Fruit fly (Drosophila melanogaster) whole organism, embryonic: ENCODE results near the gene ssp.

Source experiments
- Adf1 ChIP-seq: fragments of 200-800 bp; sonication (Bioruptor generic); IDR thresholded peaks from 2 replicates; pipeline ENCODE4 v1.3.6; 2022; ENCODE audit warnings: missing biosample characterization, missing genetic modification characterization
- CG1024 ChIP-seq: fragments of 200-800 bp; sonication (Bioruptor generic); IDR thresholded peaks from 2 replicates; pipeline ENCODE4 v1.3.6; 2022; ENCODE audit warnings: missing biosample characterization, missing genetic modification characterization
- CG10267 ChIP-seq: fragments of 200-800 bp; sonication (Bioruptor generic); optimal IDR thresholded peaks from 2 replicates; lab custom pipeline; 2018; ENCODE audit warnings: missing biosample characterization, mild to moderate bottlenecking, missing genetic modification characterization, moderate library complexity
- CG10979 ChIP-seq: fragments of 200-800 bp; sonication (Bioruptor generic); optimal IDR thresholded peaks from 2 replicates; lab custom pipeline; 2018; ENCODE audit warnings: missing biosample characterization, mild to moderate bottlenecking, missing genetic modification characterization, moderate library complexity
- CG11085 ChIP-seq: fragments of 200-800 bp; sonication (Bioruptor generic); IDR thresholded peaks from 2 replicates; pipeline ENCODE4 v1.3.6; 2022; ENCODE audit warnings: missing biosample characterization, missing genetic modification characterization
- CG14014 ChIP-seq: fragments of 200-800 bp; sonication (Bioruptor generic); IDR thresholded peaks from 2 replicates; pipeline ENCODE4 v1.3.6; 2022; ENCODE audit warnings: missing biosample characterization, missing genetic modification characterization
- CG14441 ChIP-seq: fragments of 200-800 bp; sonication (Bioruptor generic); IDR thresholded peaks from 2 replicates; pipeline ENCODE4 v1.3.6; 2022; ENCODE audit warnings: missing biosample characterization, missing genetic modification characterization
- CG15073 ChIP-seq: fragments of 200-800 bp; sonication (Bioruptor generic); optimal IDR thresholded peaks from 2 replicates; lab custom pipeline; 2016; ENCODE audit warnings: missing biosample characterization, missing genetic modification characterization
- CG15479 ChIP-seq: fragments of 200-800 bp; sonication (Bioruptor generic); optimal IDR thresholded peaks from 3 replicates; lab custom pipeline; 2019; ENCODE audit warnings: missing biosample characterization, mild to moderate bottlenecking, missing genetic modification characterization, moderate library complexity
- CG16779 ChIP-seq: fragments of 200-800 bp; sonication (Bioruptor generic); IDR thresholded peaks from 2 replicates; pipeline ENCODE4 v1.3.6; 2022; ENCODE audit warnings: missing biosample characterization, missing genetic modification characterization
- CG17802 ChIP-seq: fragments of 200-800 bp; sonication (Bioruptor generic); optimal IDR thresholded peaks from 2 replicates; lab custom pipeline; 2018; ENCODE audit warnings: missing biosample characterization, mild to moderate bottlenecking, missing genetic modification characterization, moderate library complexity
- CG2712 ChIP-seq: fragments of 200-800 bp; optimal IDR thresholded peaks from 3 replicates; lab custom pipeline; 2019; ENCODE audit warnings: missing biosample characterization, mild to moderate bottlenecking, missing genetic modification characterization, moderate library complexity
- CG31441 ChIP-seq: fragments of 200-800 bp; sonication (Bioruptor generic); IDR thresholded peaks from 2 replicates; pipeline ENCODE4 v1.3.6; 2022; ENCODE audit warnings: missing biosample characterization, missing genetic modification characterization
- CG3281 ChIP-seq: fragments of 200-800 bp; sonication (Bioruptor generic); optimal IDR thresholded peaks from 3 replicates; lab custom pipeline; 2017; ENCODE audit warnings: missing biosample characterization, mild to moderate bottlenecking, missing genetic modification characterization
- CG4730 ChIP-seq: fragments of 200-800 bp; sonication (Bioruptor generic); IDR thresholded peaks from 2 replicates; pipeline ENCODE4 v1.3.6; 2022; ENCODE audit warnings: missing biosample characterization, missing genetic modification characterization
- CG5245 ChIP-seq: fragments of 200-800 bp; sonication (Bioruptor generic); optimal IDR thresholded peaks from 3 replicates; lab custom pipeline; 2016; ENCODE audit warnings: missing biosample characterization, missing genetic modification characterization
- CG8765 ChIP-seq: fragments of 200-800 bp; sonication (Bioruptor generic); IDR thresholded peaks from 2 replicates; pipeline ENCODE4 v1.3.6; 2022; ENCODE audit warnings: missing biosample characterization, missing genetic modification characterization
- CG9817 ChIP-seq: fragments of 200-800 bp; sonication (Bioruptor generic); optimal IDR thresholded peaks from 2 replicates; lab custom pipeline; 2018; ENCODE audit warnings: missing biosample characterization, mild to moderate bottlenecking, missing genetic modification characterization, moderate library complexity
- CTCF ChIP-seq: fragments of 200-800 bp; sonication (Bioruptor generic); optimal IDR thresholded peaks from 2 replicates; lab custom pipeline; 2017; ENCODE audit warnings: missing biosample characterization, mild to moderate bottlenecking, missing genetic modification characterization, moderate library complexity
- Dek ChIP-seq: fragments of 200-800 bp; sonication (Bioruptor generic); optimal IDR thresholded peaks from 3 replicates; lab custom pipeline; 2019; ENCODE audit warnings: missing biosample characterization, mild to moderate bottlenecking, missing genetic modification characterization, moderate library complexity
- Dip3 ChIP-seq: fragments of 200-800 bp; sonication (Bioruptor generic); optimal IDR thresholded peaks from 3 replicates; lab custom pipeline; 2016; ENCODE audit warnings: missing biosample characterization, missing genetic modification characterization
- Gsc ChIP-seq: fragments of 200-800 bp; sonication (Bioruptor generic); IDR thresholded peaks from 2 replicates; pipeline ENCODE4 v1.3.6; 2022; ENCODE audit warnings: missing biosample characterization, missing genetic modification characterization
- Gug ChIP-seq: fragments of 200-800 bp; sonication (Bioruptor generic); IDR thresholded peaks from 4 replicates; pipeline ENCODE4 v1.3.6; 2022; ENCODE audit warnings: missing biosample characterization, missing genetic modification characterization
- H15 ChIP-seq: fragments of 200-800 bp; sonication (Bioruptor generic); IDR thresholded peaks from 3 replicates; pipeline ENCODE4 v1.3.6; 2022; ENCODE audit warnings: missing biosample characterization, missing genetic modification characterization
- Hmx ChIP-seq: fragments of 200-800 bp; sonication (Bioruptor generic); optimal IDR thresholded peaks from 2 replicates; lab custom pipeline; 2016; ENCODE audit warnings: missing biosample characterization, missing genetic modification characterization
- Hr78 ChIP-seq, 2 experiments: fragments of 200-800 bp in 1 of 2; fragments of >200 bp in 1 of 2; sonication (Bioruptor generic) in 1 of 2; optimal IDR thresholded peaks; 2 replicates each; lab custom pipeline; 2017 to 2019; ENCODE audit warnings: missing biosample characterization in 2 of 2, missing genetic modification characterization in 2 of 2, mild to moderate bottlenecking in 1 of 2, moderate library complexity in 1 of 2
- Lhr ChIP-seq: fragments of 200-800 bp; sonication (Bioruptor generic); optimal IDR thresholded peaks from 3 replicates; lab custom pipeline; 2017; ENCODE audit warnings: mild to moderate bottlenecking, missing biosample characterization, missing genetic modification reagents, missing genetic modification characterization
- Mes4 ChIP-seq: fragments of 200-800 bp; sonication (Bioruptor generic); optimal IDR thresholded peaks from 2 replicates; lab custom pipeline; 2016; ENCODE audit warnings: missing biosample characterization, missing genetic modification characterization
- Mrtf ChIP-seq: fragments of 200-800 bp; sonication (Bioruptor generic); IDR thresholded peaks from 3 replicates; pipeline ENCODE4 v1.3.6; 2022; ENCODE audit warnings: missing biosample characterization, missing genetic modification characterization
- Sox100B ChIP-seq: fragments of 200-800 bp; sonication (Bioruptor generic); optimal IDR thresholded peaks from 3 replicates; lab custom pipeline; 2018; ENCODE audit warnings: missing biosample characterization, mild to moderate bottlenecking, missing genetic modification characterization
- Sox102F ChIP-seq: fragments of 200-800 bp; sonication (Bioruptor generic); optimal IDR thresholded peaks from 2 replicates; lab custom pipeline; 2018; ENCODE audit warnings: missing biosample characterization, mild to moderate bottlenecking, missing genetic modification characterization, moderate library complexity
- Sry-β ChIP-seq: fragments of 200-800 bp; sonication (Bioruptor generic); optimal IDR thresholded peaks from 2 replicates; lab custom pipeline; 2018; ENCODE audit warnings: missing biosample characterization, mild to moderate bottlenecking, missing genetic modification characterization, moderate library complexity
- Tbp ChIP-seq: fragments of >200 bp; optimal IDR thresholded peaks from 2 replicates; lab custom pipeline; 2018; ENCODE audit warnings: missing biosample characterization, missing genetic modification characterization
- ab ChIP-seq: fragments of 200-800 bp; sonication (Bioruptor generic); optimal IDR thresholded peaks from 2 replicates; lab custom pipeline; 2016; ENCODE audit warnings: missing biosample characterization, missing genetic modification characterization
- ash1 ChIP-seq: fragments of 200-800 bp; sonication (Bioruptor generic); optimal IDR thresholded peaks from 2 replicates; lab custom pipeline; 2018; ENCODE audit warnings: missing biosample characterization, mild to moderate bottlenecking, missing genetic modification characterization
- bigmax ChIP-seq: fragments of 200-800 bp; sonication (Bioruptor generic); optimal IDR thresholded peaks from 2 replicates; lab custom pipeline; 2018; ENCODE audit warnings: missing biosample characterization, mild to moderate bottlenecking, missing genetic modification characterization
- chn ChIP-seq: fragments of 200-800 bp; sonication (Bioruptor generic); optimal IDR thresholded peaks from 2 replicates; lab custom pipeline; 2016; ENCODE audit warnings: missing biosample characterization, missing genetic modification characterization
- dan ChIP-seq: fragments of 200-800 bp; sonication (Bioruptor generic); IDR thresholded peaks from 2 replicates; pipeline ENCODE4 v1.3.6; 2022; ENCODE audit warnings: missing biosample characterization, missing genetic modification characterization
- dmrt99B ChIP-seq: fragments of 200-800 bp; sonication (Bioruptor generic); optimal IDR thresholded peaks from 2 replicates; lab custom pipeline; 2018; ENCODE audit warnings: missing biosample characterization, mild to moderate bottlenecking, missing genetic modification characterization, moderate library complexity
- insv ChIP-seq, 2 experiments: fragments of 200-800 bp; sonication (Bioruptor generic); optimal IDR thresholded peaks; 3 replicates each; lab custom pipeline; 2016 to 2018; ENCODE audit warnings: missing biosample characterization in 2 of 2, missing genetic modification characterization in 2 of 2
- jigr1 ChIP-seq: fragments of 200-800 bp; sonication (Bioruptor generic); IDR thresholded peaks from 3 replicates; pipeline ENCODE4 v1.3.6; 2022; ENCODE audit warnings: missing biosample characterization, missing genetic modification characterization
- kah ChIP-seq: fragments of 200-800 bp; sonication (Bioruptor generic); optimal IDR thresholded peaks from 2 replicates; lab custom pipeline; 2018; ENCODE audit warnings: missing biosample characterization, mild to moderate bottlenecking, missing genetic modification characterization
- kni ChIP-seq: fragments of 200-800 bp; sonication (Bioruptor generic); optimal IDR thresholded peaks from 3 replicates; lab custom pipeline; 2017; ENCODE audit warnings: mild to moderate bottlenecking, missing biosample characterization, missing genetic modification reagents, missing genetic modification characterization
- knrl ChIP-seq: fragments of 200-800 bp; sonication (Bioruptor generic); IDR thresholded peaks from 3 replicates; pipeline ENCODE4 v1.3.6; 2022; ENCODE audit warnings: missing biosample characterization, missing genetic modification characterization; ENCODE audit not compliant: partially characterized antibody
- lmd ChIP-seq: fragments of 200-800 bp; sonication (Bioruptor generic); IDR thresholded peaks from 2 replicates; pipeline ENCODE4 v1.3.6; 2022; ENCODE audit warnings: missing biosample characterization, missing genetic modification characterization
- pfk ChIP-seq: fragments of 200-800 bp; sonication (Bioruptor generic); optimal IDR thresholded peaks from 2 replicates; lab custom pipeline; 2018; ENCODE audit warnings: missing biosample characterization, mild to moderate bottlenecking, missing genetic modification characterization, moderate library complexity
- seq ChIP-seq: fragments of 200-800 bp; sonication (Bioruptor generic); IDR thresholded peaks from 2 replicates; pipeline ENCODE4 v1.3.6; 2022; ENCODE audit warnings: missing biosample characterization, missing genetic modification characterization
- tna ChIP-seq: fragments of 200-800 bp; sonication (Bioruptor generic); IDR thresholded peaks from 2 replicates; pipeline ENCODE4 v1.3.6; 2022; ENCODE audit warnings: missing biosample characterization, missing genetic modification characterization; ENCODE audit not compliant: partially characterized antibody
- vnd ChIP-seq: fragments of 200-800 bp; sonication (Bioruptor generic); IDR thresholded peaks from 3 replicates; pipeline ENCODE4 v1.3.6; 2022; ENCODE audit warnings: missing biosample characterization, missing genetic modification characterization; ENCODE audit not compliant: partially characterized antibody
- wdn ChIP-seq: fragments of 200-800 bp; sonication (Bioruptor generic); IDR thresholded peaks from 2 replicates; pipeline ENCODE4 v1.3.6; 2022; ENCODE audit warnings: missing biosample characterization, missing genetic modification characterization
- zf30C ChIP-seq: fragments of 200-800 bp; sonication (Bioruptor generic); optimal IDR thresholded peaks from 3 replicates; lab custom pipeline; 2018; ENCODE audit warnings: missing biosample characterization, mild to moderate bottlenecking, missing genetic modification characterization

Gene ssp

DNA sequence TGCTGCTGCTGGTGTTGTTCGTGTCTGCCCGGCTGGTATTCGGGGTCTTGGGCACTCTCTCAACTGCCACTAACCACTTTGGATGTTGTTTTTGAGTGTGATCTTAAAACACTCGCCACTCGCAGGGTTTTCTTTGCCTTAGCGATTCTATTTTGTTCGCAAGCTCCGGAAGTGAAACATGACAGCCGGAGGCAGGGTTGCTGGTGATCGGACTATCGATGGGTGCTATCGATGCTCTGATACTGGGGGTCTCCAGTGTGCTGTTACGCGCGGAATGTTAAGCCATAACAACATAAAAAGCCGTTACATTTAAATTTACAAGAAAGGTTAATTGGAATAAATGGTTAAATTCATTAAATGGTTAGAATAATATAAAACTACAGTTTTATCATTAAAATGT is 6.9 kb downstream of the ssp start, which contains the start of gene yps (continued):
- peak; percentile 84 for TF ChIP-seq Dip3
- peak; percentile 88 for TF ChIP-seq CG14014 (GFP tag; lab: Robert Waterston, UW)
- peak; percentile 90 for TF ChIP-seq CG9817 (tag; lab: Kevin White, UChicago)
- peak; percentile 83 for TF ChIP-seq chn (GFP tag; lab: Kevin White, UChicago)
- peak; percentile 88 for TF ChIP-seq wdn (GFP tag; lab: Robert Waterston, UW)
- peak; percentile 89 for TF ChIP-seq Lhr
- TF ChIP-seq CG15479 (GFP tag; lab: Kevin White, UChicago) = peak; percentile 1
- TF ChIP-seq Sox102F = peak; percentile 72
- peak; percentile 89 for TF ChIP-seq H15 (GFP tag; lab: Robert Waterston, UW)
- no peak; the same call in 1 of the 3 replicates for TF ChIP-seq Mrtf
- peak; percentile 68 for TF ChIP-seq CG8765 (GFP tag; lab: Robert Waterston, UW)
- TF ChIP-seq CG11085 (GFP tag; lab: Robert Waterston, UW) = peak; percentile 90
- peak; percentile 84 for TF ChIP-seq CG17802
- peak; percentile 90 for TF ChIP-seq CG1024 (GFP tag; lab: Robert Waterston, UW)
- TF ChIP-seq Hr78 (GFP tag; optimal IDR thresholded peaks at IDR 0.05; lab: Kevin White, UChicago) = peak in 1 of 2 experiments; percentile 41
- TF ChIP-seq Tbp (GFP tag; lab: Kevin White, UChicago) = no peak
- peak; percentile 92 for TF ChIP-seq Sox100B (GFP tag; lab: Kevin White, UChicago)
- TF ChIP-seq kah (GFP tag; lab: Kevin White, UChicago) = peak; percentile 94
- TF ChIP-seq Gsc (GFP tag; lab: Robert Waterston, UW) = no peak
- peak; percentile 98 for TF ChIP-seq kni (GFP tag; lab: Kevin White, UChicago)
- peak; percentile 90 for TF ChIP-seq bigmax
- peak; percentile 49; the same call in 1 of the 3 replicates for TF ChIP-seq vnd
- TF ChIP-seq CG10979 (tag; lab: Kevin White, UChicago) = peak; percentile 80
- TF ChIP-seq ab (GFP tag; lab: Kevin White, UChicago) = no peak
- peak; percentile 71 for TF ChIP-seq zf30C (GFP tag; lab: Kevin White, UChicago)
- peak; percentile 89 for TF ChIP-seq CG31441 (GFP tag; lab: Robert Waterston, UW)
- peak; percentile 84 for TF ChIP-seq CG14441 (GFP tag; lab: Robert Waterston, UW)
- TF ChIP-seq lmd (GFP tag; lab: Robert Waterston, UW) = peak; percentile 69; the same call in 1 of the 2 replicates
- TF ChIP-seq insv (GFP tag; optimal IDR thresholded peaks at IDR 0.05; lab: Kevin White, UChicago) = peak in 1 of 2 experiments; percentile 85
- no peak for TF ChIP-seq CG15073 (GFP tag; lab: Kevin White, UChicago)
- peak; percentile 91 for TF ChIP-seq CG2712 (tag; lab: Kevin White, UChicago)
- TF ChIP-seq Hmx (GFP tag; lab: Kevin White, UChicago) = peak; percentile 27
- peak; percentile 97 for TF ChIP-seq CG3281 (GFP tag; lab: Kevin White, UChicago)
- TF ChIP-seq tna (GFP tag; lab: Robert Waterston, UW) = peak; percentile 42; the same call in 1 of the 2 replicates
- peak; percentile 88 for TF ChIP-seq pfk (GFP tag; lab: Kevin White, UChicago)
- TF ChIP-seq seq (GFP tag; lab: Robert Waterston, UW) = peak; percentile 84
- peak; percentile 92 for TF ChIP-seq CG10267 (tag; lab: Kevin White, UChicago)
- peak; percentile 81 for TF ChIP-seq dmrt99B (tag; lab: Kevin White, UChicago)
- TF ChIP-seq Gug (GFP tag; lab: Robert Waterston, UW) = peak; percentile 52; the same call in 2 of the 4 replicates
- peak; percentile 85 for TF ChIP-seq Dek
- peak; percentile 69 for TF ChIP-seq CG4730 (GFP tag; lab: Robert Waterston, UW)
- peak; percentile 99 for TF ChIP-seq ash1 (GFP tag; lab: Kevin White, UChicago)
- TF ChIP-seq dan = no peak
- peak; percentile 84 for TF ChIP-seq CG5245
- peak; percentile 68 for TF ChIP-seq CTCF
- peak; percentile 77 for TF ChIP-seq knrl (GFP tag; lab: Robert Waterston, UW)
- peak; percentile 73 for TF ChIP-seq Adf1 (GFP tag; lab: Robert Waterston, UW)
- peak; percentile 85 for TF ChIP-seq CG16779 (GFP tag; lab: Robert Waterston, UW)
- TF ChIP-seq jigr1 (GFP tag; lab: Robert Waterston, UW) = no peak
- TF ChIP-seq Sry-β (GFP tag; lab: Kevin White, UChicago) = peak; percentile 74
- TF ChIP-seq Mes4 = peak; percentile 97
